Worm (Caenorhabditis elegans) whole organism, L3 larva: ENCODE data around the gene cki-2.

Experiments
- aly-2 ChIP-seq: fragments of 150-350 bp; optimal IDR thresholded peaks from 2 replicates; lab custom pipeline; 2014; ENCODE audit warnings: missing biosample characterization, missing genetic modification characterization
- ceh-16 ChIP-seq: sonication (generic microtip); optimal IDR thresholded peaks from 2 replicates; lab custom pipeline; 2017; ENCODE audit warnings: missing biosample characterization, missing genetic modification characterization
- ceh-82 ChIP-seq: fragments of 150-350 bp; optimal IDR thresholded peaks from 2 replicates; lab custom pipeline; 2014; ENCODE audit warnings: missing biosample characterization, missing genetic modification characterization
- daf-12 ChIP-seq: fragments of 150-350 bp; optimal IDR thresholded peaks from 2 replicates; lab custom pipeline; 2014; ENCODE audit warnings: missing biosample characterization, missing genetic modification reagents, missing genetic modification characterization
- jun-1 ChIP-seq: fragments of 150-350 bp; optimal IDR thresholded peaks from 2 replicates; lab custom pipeline; 2014; ENCODE audit warnings: missing biosample characterization, missing genetic modification reagents, missing genetic modification characterization
- lin-39 ChIP-seq: fragments of 150-350 bp; optimal IDR thresholded peaks from 2 replicates; lab custom pipeline; 2018; ENCODE audit warnings: missing biosample characterization, missing genetic modification reagents, missing genetic modification characterization
- nhr-23 ChIP-seq: fragments of 150-350 bp; optimal IDR thresholded peaks from 2 replicates; lab custom pipeline; 2014; ENCODE audit warnings: missing biosample characterization, missing genetic modification reagents, missing genetic modification characterization
- nhr-237 ChIP-seq: fragments of 150-350 bp; optimal IDR thresholded peaks from 2 replicates; lab custom pipeline; 2014; ENCODE audit warnings: missing biosample characterization, missing genetic modification characterization
- nhr-28 ChIP-seq: fragments of 150-350 bp; optimal IDR thresholded peaks from 2 replicates; lab custom pipeline; 2014; ENCODE audit warnings: missing biosample characterization, missing genetic modification characterization
- nhr-76 ChIP-seq: fragments of 150-350 bp; sonication (generic microtip); optimal IDR thresholded peaks from 5 replicates; lab custom pipeline; 2014; ENCODE audit warnings: missing biosample characterization, missing genetic modification characterization
- nhr-77 ChIP-seq: fragments of 150-350 bp; optimal IDR thresholded peaks from 2 replicates; lab custom pipeline; 2014; ENCODE audit warnings: missing biosample characterization, missing genetic modification characterization
- sea-2 ChIP-seq: fragments of 150-350 bp; sonication (generic microtip); optimal IDR thresholded peaks from 4 replicates; lab custom pipeline; 2014; ENCODE audit warnings: missing biosample characterization, missing genetic modification reagents, missing genetic modification characterization
- ztf-11 ChIP-seq: fragments of 150-350 bp; optimal IDR thresholded peaks from 2 replicates; lab custom pipeline; 2014; ENCODE audit warnings: missing biosample characterization, missing genetic modification characterization

ce11 chrII:7777320-7777978 lies 38.9 kb upstream of the cki-2 start, which contains the start of gene mthf-1:
- TF ChIP-seq nhr-77, result no peak
- TF ChIP-seq nhr-76 (tag; lab: Kevin White, UChicago), result no peak
- TF ChIP-seq lin-39 (tag; lab: Kevin White, UChicago), result no peak
- TF ChIP-seq ztf-11 (tag; lab: Kevin White, UChicago), result no peak
- TF ChIP-seq daf-12 (tag; lab: Kevin White, UChicago), result no peak
- no peak for TF ChIP-seq nhr-237 (tag; lab: Kevin White, UChicago)
- no peak for TF ChIP-seq ceh-16 (tag; lab: Kevin White, UChicago)
- no peak for TF ChIP-seq ceh-82
- no peak for TF ChIP-seq jun-1 (tag; lab: Kevin White, UChicago)
- no peak for TF ChIP-seq nhr-28
- TF ChIP-seq aly-2, result no peak
- no peak for TF ChIP-seq sea-2 (GFP tag; lab: Kevin White, UChicago)
- peak; percentile 58 for TF ChIP-seq nhr-23 (tag; lab: Kevin White, UChicago)
